Worm (Caenorhabditis elegans) whole organism, midembryonic: ENCODE results near the gene clc-31.

Source experiments
- cog-1 ChIP-seq: sonication (generic microtip); optimal IDR thresholded peaks from 2 replicates; lab custom pipeline; 2016; ENCODE audit warnings: missing genetic modification characterization, missing compliant biosample characterization
- klf-2 ChIP-seq: fragments of 200-800 bp; sonication (Bioruptor generic); conservative IDR thresholded peaks from 2 replicates; pipeline ENCODE4 v1.3.6; 2022; ENCODE audit warnings: missing genetic modification reagents, missing genetic modification characterization, missing compliant biosample characterization

- no peak for TF ChIP-seq cog-1 (tag; lab: Kevin White, UChicago)
- no peak for TF ChIP-seq klf-2 (GFP tag; lab: Robert Waterston, UW)
These were observed 48.2 kb downstream of the clc-31 start, which contains the start of gene nstp-4 for ce11 chrII:388533-388932.
